Worm (Caenorhabditis elegans) whole organism, L2 larva: ENCODE measurements around the gene ZK177.1.

Source experiments
- F13H6.1 ChIP-seq: sonication (generic microtip); optimal IDR thresholded peaks from 2 replicates; lab custom pipeline; 2016; ENCODE audit warnings: missing genetic modification characterization, missing compliant biosample characterization
- R02D3.7 ChIP-seq: fragments of 150-350 bp; optimal IDR thresholded peaks from 2 replicates; lab custom pipeline; 2014; ENCODE audit warnings: missing biosample characterization, missing genetic modification characterization
- Y55F3AM.14 ChIP-seq: fragments of 200-800 bp; sonication (Bioruptor generic); optimal IDR thresholded peaks from 2 replicates; lab custom pipeline; 2018; ENCODE audit warnings: mild to moderate bottlenecking, missing genetic modification characterization, missing compliant biosample characterization
- ZK546.5 ChIP-seq: sonication (generic microtip); optimal IDR thresholded peaks from 2 replicates; lab custom pipeline; 2017; ENCODE audit warnings: missing biosample characterization, missing genetic modification characterization
- ama-1 ChIP-seq: fragments of 150-350 bp; optimal IDR thresholded peaks from 2 replicates; lab custom pipeline; 2018; ENCODE audit warnings: inconsistent platforms
- blmp-1 ChIP-seq: sonication (generic microtip); optimal IDR thresholded peaks from 2 replicates; lab custom pipeline; 2017; ENCODE audit warnings: missing genetic modification characterization, mild to moderate bottlenecking, missing compliant biosample characterization, antibody characterized with exemption, moderate library complexity; ENCODE audit not compliant: insufficient read depth
- ceh-82 ChIP-seq: fragments of 150-350 bp; optimal IDR thresholded peaks from 2 replicates; lab custom pipeline; 2014; ENCODE audit warnings: missing biosample characterization, missing genetic modification characterization
- crh-2 ChIP-seq: sonication (generic microtip); optimal IDR thresholded peaks from 2 replicates; lab custom pipeline; 2017; ENCODE audit warnings: missing biosample characterization, missing genetic modification characterization
- dmd-4 ChIP-seq: sonication (generic microtip); optimal IDR thresholded peaks from 2 replicates; lab custom pipeline; 2017; ENCODE audit warnings: missing biosample characterization, missing genetic modification characterization
- egl-27 ChIP-seq: sonication (generic microtip); optimal IDR thresholded peaks from 3 replicates; lab custom pipeline; 2017; ENCODE audit warnings: missing biosample characterization, missing genetic modification reagents, missing genetic modification characterization
- elt-1 ChIP-seq: fragments of 150-350 bp; optimal IDR thresholded peaks from 2 replicates; lab custom pipeline; 2014; ENCODE audit warnings: missing biosample characterization, missing genetic modification characterization
- fos-1 ChIP-seq: fragments of 150-350 bp; optimal IDR thresholded peaks from 2 replicates; lab custom pipeline; 2014; ENCODE audit warnings: missing biosample characterization, missing genetic modification characterization
- lin-13 ChIP-seq: fragments of 150-350 bp; optimal IDR thresholded peaks from 2 replicates; lab custom pipeline; 2014; ENCODE audit warnings: missing biosample characterization, missing genetic modification reagents, missing genetic modification characterization
- lin-39 ChIP-seq: fragments of 150-350 bp; optimal IDR thresholded peaks from 2 replicates; lab custom pipeline; 2014; ENCODE audit warnings: missing biosample characterization, missing genetic modification reagents, missing genetic modification characterization
- lsy-2 ChIP-seq, 2 experiments: fragments of 150-350 bp in 1 of 2; sonication (generic microtip) in 1 of 2; optimal IDR thresholded peaks; 2 replicates each; lab custom pipeline; 2014 to 2017; ENCODE audit warnings: missing biosample characterization in 2 of 2, missing genetic modification characterization in 2 of 2
- mab-5 ChIP-seq: fragments of 150-350 bp; optimal IDR thresholded peaks from 2 replicates; lab custom pipeline; 2014; ENCODE audit warnings: missing biosample characterization, missing genetic modification characterization
- mdl-1 ChIP-seq, 2 experiments: fragments of 150-350 bp in 1 of 2; sonication (generic microtip) in 1 of 2; optimal IDR thresholded peaks; 2 replicates each; lab custom pipeline; 2017; ENCODE audit warnings: missing biosample characterization in 2 of 2, missing genetic modification characterization in 2 of 2
- nhr-10 ChIP-seq: sonication (generic microtip); optimal IDR thresholded peaks from 2 replicates; lab custom pipeline; 2017; ENCODE audit warnings: missing biosample characterization, missing genetic modification characterization
- nhr-11 ChIP-seq: fragments of 150-350 bp; optimal IDR thresholded peaks from 2 replicates; lab custom pipeline; 2014; ENCODE audit warnings: missing biosample characterization, missing genetic modification characterization
- nhr-12 ChIP-seq: fragments of 150-350 bp; optimal IDR thresholded peaks from 2 replicates; lab custom pipeline; 2014; ENCODE audit warnings: missing biosample characterization, missing genetic modification characterization
- nhr-129 ChIP-seq: fragments of 150-350 bp; optimal IDR thresholded peaks from 2 replicates; lab custom pipeline; 2014; ENCODE audit warnings: missing biosample characterization, missing genetic modification characterization
- nhr-237 ChIP-seq: fragments of 150-350 bp; optimal IDR thresholded peaks from 2 replicates; lab custom pipeline; 2014; ENCODE audit warnings: missing biosample characterization, missing genetic modification characterization
- nhr-6 ChIP-seq: fragments of 150-350 bp; optimal IDR thresholded peaks from 2 replicates; lab custom pipeline; 2014; ENCODE audit warnings: missing biosample characterization, missing genetic modification characterization
- nhr-77 ChIP-seq: fragments of 150-350 bp; optimal IDR thresholded peaks from 2 replicates; lab custom pipeline; 2014; ENCODE audit warnings: missing biosample characterization, missing genetic modification characterization
- peb-1 ChIP-seq: fragments of 150-350 bp; optimal IDR thresholded peaks from 2 replicates; lab custom pipeline; 2014; ENCODE audit warnings: missing biosample characterization, missing genetic modification characterization
- sem-4 ChIP-seq: fragments of 150-350 bp; optimal IDR thresholded peaks from 2 replicates; lab custom pipeline; 2014; ENCODE audit warnings: missing biosample characterization, missing genetic modification reagents, missing genetic modification characterization
- sma-3 ChIP-seq: sonication (generic microtip); optimal IDR thresholded peaks from 2 replicates; lab custom pipeline; 2016; ENCODE audit warnings: missing genetic modification reagents, missing genetic modification characterization, missing compliant biosample characterization
- sma-9 ChIP-seq, 2 experiments: fragments of 150-350 bp in 1 of 2; sonication (generic microtip) in 1 of 2; optimal IDR thresholded peaks; 2 replicates each; lab custom pipeline; 2014 to 2016; ENCODE audit warnings: missing genetic modification characterization in 2 of 2, mild to moderate bottlenecking in 1 of 2, missing biosample characterization in 1 of 2, missing compliant biosample characterization in 1 of 2, missing genetic modification reagents in 1 of 2, moderate library complexity in 1 of 2
- snpc-4 ChIP-seq: fragments of 150-350 bp; optimal IDR thresholded peaks from 2 replicates; lab custom pipeline; 2014; ENCODE audit warnings: missing biosample characterization, missing genetic modification characterization
- unc-39 ChIP-seq: fragments of 150-350 bp; optimal IDR thresholded peaks from 2 replicates; lab custom pipeline; 2014; ENCODE audit warnings: missing biosample characterization, missing genetic modification characterization
- unc-55 ChIP-seq: fragments of 150-350 bp; sonication (generic microtip); optimal IDR thresholded peaks from 3 replicates; lab custom pipeline; 2014; ENCODE audit warnings: missing biosample characterization, missing genetic modification reagents, missing genetic modification characterization
- unc-62 ChIP-seq: fragments of 150-350 bp; optimal IDR thresholded peaks from 2 replicates; lab custom pipeline; 2014; ENCODE audit warnings: missing biosample characterization, missing genetic modification reagents, missing genetic modification characterization
- ztf-1 ChIP-seq: fragments of 200-800 bp; sonication (Bioruptor generic); conservative IDR thresholded peaks from 2 replicates; pipeline ENCODE4 v1.3.6; 2022; ENCODE audit warnings: missing genetic modification characterization, missing compliant biosample characterization
- ztf-11 ChIP-seq: sonication (generic microtip); optimal IDR thresholded peaks from 2 replicates; lab custom pipeline; 2017; ENCODE audit warnings: missing biosample characterization, missing genetic modification characterization
- ztf-4 ChIP-seq: fragments of 150-350 bp; optimal IDR thresholded peaks from 2 replicates; lab custom pipeline; 2014; ENCODE audit warnings: missing biosample characterization, missing genetic modification characterization

The ZK177.1 gene

DNA sequence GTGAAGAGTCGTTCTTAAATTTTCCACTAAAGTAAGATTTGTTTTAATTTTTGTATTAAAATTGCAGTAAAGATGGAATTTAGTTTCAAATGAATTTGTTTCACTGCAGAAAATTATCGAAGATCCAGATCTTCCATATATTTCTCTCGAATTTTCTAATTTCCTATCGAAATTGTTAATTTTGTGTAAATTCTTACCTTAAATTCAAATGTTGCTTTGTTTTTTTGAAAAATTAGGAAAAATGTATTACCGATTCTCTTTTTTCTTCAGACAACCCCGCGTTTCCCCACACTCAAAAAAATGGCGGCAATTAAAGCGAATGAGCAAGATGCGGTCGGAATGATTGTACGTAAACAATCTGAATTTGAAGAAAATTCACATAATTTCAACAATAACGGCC is 21.8 kb downstream of the ZK177.1 start, which contains the start of gene C17C3.6:
Gene C17C3.6, plus strand, starts transcription at position 301 of the 400 bp plus-strand sequence.
- no peak for TF ChIP-seq ztf-11
- no peak for TF ChIP-seq nhr-11 (tag; lab: Kevin White, UChicago)
- no peak for TF ChIP-seq unc-39 (tag; lab: Kevin White, UChicago)
- TF ChIP-seq lin-39 (tag; lab: Kevin White, UChicago), result no peak
- no peak for TF ChIP-seq unc-55
- no peak for TF ChIP-seq blmp-1 (tag; lab: Kevin White, UChicago)
- TF ChIP-seq nhr-237, result no peak
- TF ChIP-seq elt-1 (tag; lab: Kevin White, UChicago), result no peak
- no peak for TF ChIP-seq F13H6.1
- TF ChIP-seq mab-5 (tag; lab: Kevin White, UChicago), result no peak
- TF ChIP-seq ZK546.5 (tag; lab: Kevin White, UChicago), result no peak

DNA sequence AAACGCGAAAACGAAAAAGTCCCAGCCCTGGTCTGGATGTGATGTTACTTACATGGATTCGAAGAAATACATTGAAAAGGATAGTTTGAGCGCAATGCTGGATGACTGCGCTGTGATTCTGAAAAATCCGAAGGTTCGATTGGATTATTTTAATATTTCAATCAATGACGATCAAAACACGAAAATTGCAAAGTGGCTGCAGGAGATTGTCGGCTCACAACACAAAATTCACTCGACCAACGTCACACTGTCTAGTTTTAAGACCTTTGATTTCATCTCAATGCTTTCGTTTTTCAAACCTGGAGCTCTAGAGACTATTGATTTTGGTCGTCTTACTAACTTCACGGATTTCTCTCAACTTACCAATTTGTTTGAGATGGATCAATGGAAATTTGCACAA is 23.6 kb downstream of the ZK177.1 start, which contains the start of gene C17C3.5:
Gene C17C3.5, plus strand, starts transcription at position 301 of the 400 bp plus-strand sequence.
- TF ChIP-seq snpc-4 (tag; lab: Kevin White, UChicago), result no peak
- no peak for TF ChIP-seq ceh-82 (tag; lab: Kevin White, UChicago)
- TF ChIP-seq ztf-1 (GFP tag; lab: Robert Waterston, UW), result no peak
- no peak for TF ChIP-seq nhr-129 (tag; lab: Kevin White, UChicago)
- no peak for TF ChIP-seq ztf-4 (tag; lab: Kevin White, UChicago)
- no peak for TF ChIP-seq ama-1 (lab: Kevin White, UChicago)
- no peak for TF ChIP-seq mab-5 (tag; lab: Kevin White, UChicago)
- TF ChIP-seq egl-27, result no peak
- no peak for TF ChIP-seq nhr-11 (tag; lab: Kevin White, UChicago)
- TF ChIP-seq lsy-2 (tag; optimal IDR thresholded peaks at IDR 0.05; lab: Kevin White, UChicago), result no peak
- no peak for TF ChIP-seq ztf-11
- TF ChIP-seq mdl-1 (tag; optimal IDR thresholded peaks at IDR 0.05; lab: Kevin White, UChicago), result no peak
- no peak for TF ChIP-seq lin-39 (tag; lab: Kevin White, UChicago)
- TF ChIP-seq dmd-4 (tag; lab: Kevin White, UChicago), result no peak
- TF ChIP-seq sma-9 (GFP tag; optimal IDR thresholded peaks at IDR 0.05; lab: Kevin White, UChicago), result no peak
- no peak for TF ChIP-seq sma-9 (tag; optimal IDR thresholded peaks at IDR 0.05; lab: Kevin White, UChicago)
- no peak for TF ChIP-seq Y55F3AM.14 (GFP tag; lab: Kevin White, UChicago)

DNA sequence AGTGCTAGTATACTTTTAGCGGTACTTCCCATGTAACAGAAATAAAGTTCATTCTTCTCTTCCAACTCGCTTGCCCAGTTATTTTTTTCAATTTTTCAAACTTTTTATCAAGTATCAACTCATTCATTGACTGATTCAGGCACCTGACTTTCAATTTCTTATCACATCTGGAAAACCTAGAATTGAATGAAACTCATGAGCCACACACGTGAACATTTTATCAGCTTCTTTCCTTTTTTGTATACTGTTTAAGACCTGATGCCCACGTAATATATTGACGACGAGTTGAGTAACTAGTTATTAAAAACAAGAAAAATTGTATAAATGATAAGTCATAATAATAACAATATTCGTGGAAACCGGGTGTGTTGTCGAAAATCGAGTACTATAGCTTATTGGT is 25.6 kb downstream of the ZK177.1 start:
- peak; percentile 64 for TF ChIP-seq fos-1
- TF ChIP-seq ZK546.5 (tag; lab: Kevin White, UChicago), result no peak
- peak; percentile 59 for TF ChIP-seq sma-9 (GFP tag; optimal IDR thresholded peaks at IDR 0.05; lab: Kevin White, UChicago)
- TF ChIP-seq sma-9 (tag; optimal IDR thresholded peaks at IDR 0.05; lab: Kevin White, UChicago), result no peak
- TF ChIP-seq nhr-237, result no peak
- TF ChIP-seq R02D3.7 (tag; lab: Kevin White, UChicago), result no peak
- TF ChIP-seq nhr-10 (tag; lab: Kevin White, UChicago), result no peak
- TF ChIP-seq Y55F3AM.14 (GFP tag; lab: Kevin White, UChicago), result no peak
- TF ChIP-seq sma-3, result no peak
- no peak for TF ChIP-seq peb-1 (tag; lab: Kevin White, UChicago)
- peak; percentile 19 for TF ChIP-seq crh-2 (tag; lab: Kevin White, UChicago)
- TF ChIP-seq nhr-12 (tag; lab: Kevin White, UChicago), result no peak
- no peak for TF ChIP-seq unc-62
- TF ChIP-seq, all 48 proteins: peak for 3

DNA sequence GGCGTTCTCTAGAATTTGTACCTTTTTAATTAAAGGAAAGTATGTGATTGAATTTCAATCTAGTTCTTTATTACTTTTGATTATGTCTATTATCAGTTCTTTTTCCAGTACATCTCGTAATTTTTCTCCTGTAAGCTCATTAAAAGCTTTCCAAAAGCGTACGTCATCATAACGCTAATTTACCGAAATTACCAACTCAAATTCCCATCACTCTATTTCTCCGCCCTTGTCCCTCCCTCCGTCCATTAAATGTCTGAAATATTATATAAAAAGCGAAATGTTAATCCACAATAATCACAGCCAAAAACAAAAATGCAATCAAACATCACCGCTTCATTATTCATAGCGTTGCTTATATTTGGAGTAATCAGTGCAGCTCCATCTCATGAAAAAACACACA is 26.4 kb downstream of the ZK177.1 start, which contains the start of gene ins-12:
Gene ins-12, plus strand, starts transcription at position 301 of the 400 bp plus-strand sequence.
- TF ChIP-seq unc-55, result no peak
- no peak for TF ChIP-seq ama-1 (lab: Kevin White, UChicago)

DNA sequence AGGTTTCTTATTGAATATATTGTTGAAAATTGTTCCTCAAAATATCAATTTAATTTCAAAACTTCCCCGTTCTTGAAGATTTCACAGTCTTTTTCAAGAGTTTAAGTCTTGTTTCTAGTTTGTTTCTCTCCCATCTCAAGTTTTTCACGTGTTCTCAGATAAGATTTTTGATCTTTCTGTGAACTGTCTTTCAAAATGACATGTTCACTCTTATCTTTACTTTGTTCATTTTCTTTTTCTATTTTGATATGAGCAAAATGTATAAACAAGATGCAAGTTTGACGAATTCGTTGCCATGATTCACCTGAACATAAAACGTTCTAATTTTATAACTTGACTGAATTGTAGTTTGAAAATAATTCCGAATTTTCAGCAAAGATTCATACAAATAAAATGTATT is 26.8 kb downstream of the ZK177.1 start:
- TF ChIP-seq nhr-237, result no peak
- no peak for TF ChIP-seq egl-27
- TF ChIP-seq sma-3, result no peak
- no peak for TF ChIP-seq sem-4 (tag; lab: Kevin White, UChicago)
- no peak for TF ChIP-seq blmp-1 (tag; lab: Kevin White, UChicago)
- TF ChIP-seq nhr-6 (tag; lab: Kevin White, UChicago), result no peak
- no peak for TF ChIP-seq nhr-77 (tag; lab: Kevin White, UChicago)
- TF ChIP-seq lin-39 (tag; lab: Kevin White, UChicago), result no peak
- TF ChIP-seq F13H6.1, result no peak
- TF ChIP-seq unc-55, result no peak
- TF ChIP-seq unc-39 (tag; lab: Kevin White, UChicago), result no peak
- TF ChIP-seq mdl-1 (tag; optimal IDR thresholded peaks at IDR 0.05; lab: Kevin White, UChicago), result no peak
- no peak for TF ChIP-seq elt-1 (tag; lab: Kevin White, UChicago)
- TF ChIP-seq crh-2 (tag; lab: Kevin White, UChicago), result no peak
- no peak for TF ChIP-seq nhr-129 (tag; lab: Kevin White, UChicago)
- TF ChIP-seq lin-13 (GFP tag; lab: Kevin White, UChicago), result no peak
